Fruit fly (Drosophila melanogaster) S2 (cell line): ENCODE measurements around the gene car.

ENCODE experiments used
- CG8478 ChIP-seq: fragments of >200 bp; optimal IDR thresholded peaks from 2 replicates; lab custom pipeline; 2018
- CTCF ChIP-seq, 2 experiments: fragments of >200 bp; optimal IDR thresholded peaks; 2 replicates each; lab custom pipeline; 2018

dm6 chrX:19579648-19580301, 14.0 kb downstream of the car start, which contains the start of gene Tao:
- TF ChIP-seq CG8478 (no peak), CTCF (optimal IDR thresholded peaks at IDR 0.05; lab: Kevin White, UChicago) (no peak)
